Worm (Caenorhabditis elegans): ENCODE data around the gene maoc-1.

DNA sequence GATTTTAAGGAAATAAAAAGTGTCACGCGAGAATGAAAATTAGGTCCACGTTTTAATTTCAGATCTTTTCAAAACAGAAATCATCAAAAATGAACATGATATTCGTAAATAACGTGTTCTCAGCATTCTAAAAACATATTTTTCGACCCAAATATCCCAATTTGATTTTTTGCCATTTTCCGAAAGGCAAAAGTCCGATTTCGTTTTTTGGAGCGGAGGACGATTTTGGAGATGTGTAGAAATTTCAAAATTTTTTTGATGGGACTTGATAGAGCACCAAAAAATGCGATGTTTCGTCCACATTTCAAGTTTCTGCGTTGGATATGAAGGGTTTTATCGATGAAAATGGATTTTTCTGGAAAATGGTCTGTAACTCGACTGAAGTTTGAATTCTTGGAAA lies 34.6 kb downstream of the maoc-1 start:
- TF ChIP-seq nhr-237 (tag; optimal IDR thresholded peaks at IDR 0.05) (no peak), sem-2 (GFP tag; optimal IDR thresholded peaks at IDR 0.05) (no peak), mls-2 (tag; optimal IDR thresholded peaks at IDR 0.05) (no peak), snpc-4 (tag; optimal IDR thresholded peaks at IDR 0.05) (no peak), sptf-1 (tag; optimal IDR thresholded peaks at IDR 0.05) (no peak), nhr-12 (tag; optimal IDR thresholded peaks at IDR 0.05) (no peak), ceh-39 (tag; optimal IDR thresholded peaks at IDR 0.05) (no peak), tbx-8 (GFP tag; optimal IDR thresholded peaks at IDR 0.05) (no peak), lin-13 (tag; optimal IDR thresholded peaks at IDR 0.05) (no peak), bed-3 (GFP tag; optimal IDR thresholded peaks at IDR 0.05) (no peak)

All from whole organism, mixed stage, embryonic.